Fruit fly (Drosophila melanogaster) whole organism: ENCODE data around the gene Ibf1.

Experiments
- Dll ChIP-seq: fragments of >200 bp; optimal IDR thresholded peaks from 2 replicates; lab custom pipeline; 2017
- EcR ChIP-seq, 2 experiments: fragments of >200 bp; optimal IDR thresholded peaks; 2 replicates each; lab custom pipeline; 2017; ENCODE audit warnings: missing biosample characterization in 2 of 2, missing genetic modification characterization in 2 of 2, missing genetic modification reagents in 2 of 2
- pan ChIP-seq: fragments of >200 bp; optimal IDR thresholded peaks from 2 replicates; lab custom pipeline; 2017
- psq ChIP-seq: fragments of >200 bp; optimal IDR thresholded peaks from 2 replicates; lab custom pipeline; 2017
- usp ChIP-seq: fragments of >200 bp; optimal IDR thresholded peaks from 2 replicates; lab custom pipeline; 2017; ENCODE audit warnings: missing biosample characterization, missing genetic modification characterization, mixed read lengths

- no peak for TF ChIP-seq usp (GFP tag; lab: Kevin White, UChicago)
- TF ChIP-seq Dll (lab: Kevin White, UChicago): no peak
- no peak for TF ChIP-seq psq
- TF ChIP-seq EcR (GFP tag; optimal IDR thresholded peaks at IDR 0.05; lab: Kevin White, UChicago): no peak
- TF ChIP-seq pan (lab: Kevin White, UChicago): no peak
Observed at dm6 chr3R:9215551-9215950, 43.2 kb upstream of the Ibf1 start.
